Fruit fly (Drosophila melanogaster) whole organism, pupa: ENCODE results near the gene CG5498.

Source experiments
- CG10348 ChIP-seq: fragments of 200-800 bp; sonication (Bioruptor generic); IDR thresholded peaks from 2 replicates; pipeline ENCODE4 v1.3.6; 2022; ENCODE audit warnings: missing biosample characterization, missing genetic modification characterization
- CG17806 ChIP-seq: fragments of 200-800 bp; sonication (Bioruptor generic); optimal IDR thresholded peaks from 2 replicates; lab custom pipeline; 2018; ENCODE audit warnings: missing biosample characterization, mild to moderate bottlenecking, missing genetic modification characterization, moderate library complexity
- CG8159 ChIP-seq: fragments of 200-800 bp; sonication (Bioruptor generic); optimal IDR thresholded peaks from 3 replicates; lab custom pipeline; 2018; ENCODE audit warnings: missing biosample characterization, mild to moderate bottlenecking, missing genetic modification characterization, moderate library complexity
- D1 ChIP-seq: fragments of 200-800 bp; sonication (Bioruptor generic); optimal IDR thresholded peaks from 2 replicates; lab custom pipeline; 2018; ENCODE audit warnings: missing biosample characterization, mild to moderate bottlenecking, missing genetic modification characterization, moderate library complexity
- Ets98B ChIP-seq: fragments of 200-800 bp; sonication (Bioruptor generic); IDR thresholded peaks from 2 replicates; pipeline ENCODE4 v1.3.6; 2022; ENCODE audit warnings: missing biosample characterization, missing genetic modification characterization
- Snoo ChIP-seq: fragments of 200-800 bp; sonication (Bioruptor generic); optimal IDR thresholded peaks from 3 replicates; lab custom pipeline; 2017; ENCODE audit warnings: missing biosample characterization, mild to moderate bottlenecking, missing genetic modification characterization, inconsistent platforms
- gl ChIP-seq: fragments of 200-800 bp; sonication (Bioruptor generic); optimal IDR thresholded peaks from 2 replicates; lab custom pipeline; 2018; ENCODE audit warnings: missing biosample characterization, mild to moderate bottlenecking, missing genetic modification characterization

DNA sequence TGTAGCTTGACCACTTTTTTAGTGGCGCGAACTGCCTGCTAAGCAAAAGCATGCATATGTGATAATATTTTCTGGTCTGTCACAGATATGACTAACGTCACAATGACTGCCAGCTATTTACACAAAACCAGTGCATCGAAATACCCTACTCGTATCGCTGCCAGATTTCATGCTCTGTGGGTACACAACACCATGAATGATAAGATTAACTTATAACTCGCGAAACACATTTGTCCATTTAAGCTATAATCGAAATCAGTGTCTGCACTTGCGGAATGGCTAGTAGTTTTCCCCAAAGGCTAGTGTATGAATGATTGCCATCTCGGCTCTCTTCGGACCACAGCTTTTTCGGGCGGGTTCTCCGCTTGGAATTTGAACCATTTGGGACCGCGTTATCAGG is 1.5 kb upstream of the CG5498 start:
- TF ChIP-seq D1: no peak
- no peak for TF ChIP-seq CG8159 (tag; lab: Kevin White, UChicago)
- TF ChIP-seq Snoo (tag; lab: Kevin White, UChicago): no peak
- no peak for TF ChIP-seq CG17806 (tag; lab: Kevin White, UChicago)
- no peak for TF ChIP-seq Ets98B
- TF ChIP-seq CG10348 (GFP tag; lab: Robert Waterston, UW): no peak
- no peak for TF ChIP-seq gl
